Worm (Caenorhabditis elegans) whole organism, L1 larva: ENCODE measurements around the gene col-20.
"Not testable (repeated sequence)": the region's sequence is repeated elsewhere in the genome, so short reads cannot be mapped to it uniquely, and the experiment has no call there.

Experiments used
- C16A3.4 ChIP-seq: fragments of 150-350 bp; optimal IDR thresholded peaks from 2 replicates; lab custom pipeline; 2014; ENCODE audit warnings: missing biosample characterization, missing genetic modification characterization
- C34B4.2 ChIP-seq: sonication (generic microtip); optimal IDR thresholded peaks from 2 replicates; lab custom pipeline; 2017; ENCODE audit warnings: mild to moderate bottlenecking, missing genetic modification characterization, missing compliant biosample characterization
- ama-1 ChIP-seq: fragments of 150-350 bp; optimal IDR thresholded peaks from 2 replicates; lab custom pipeline; 2014
- blmp-1 ChIP-seq: fragments of 150-350 bp; optimal IDR thresholded peaks from 2 replicates; lab custom pipeline; 2014; ENCODE audit warnings: missing biosample characterization, missing genetic modification characterization
- ceh-90 ChIP-seq: sonication (generic microtip); optimal IDR thresholded peaks from 2 replicates; lab custom pipeline; 2016; ENCODE audit warnings: missing genetic modification characterization, missing compliant biosample characterization
- ces-1 ChIP-seq: fragments of 150-350 bp; optimal IDR thresholded peaks from 2 replicates; lab custom pipeline; 2014; ENCODE audit warnings: missing biosample characterization, missing genetic modification reagents, missing genetic modification characterization
- efl-1 ChIP-seq, 4 experiments: fragments of 150-350 bp; optimal IDR thresholded peaks in 3 of 4; peaks in 1 of 4; 1 replicate in 1 of 4; 2 replicates in 3 of 4; lab custom pipeline; 2014; ENCODE audit warnings: missing biosample characterization in 2 of 4, missing genetic modification characterization in 2 of 4, missing genetic modification reagents in 2 of 4
- efl-3 ChIP-seq: fragments of 200-800 bp; sonication (Bioruptor generic); optimal IDR thresholded peaks from 2 replicates; lab custom pipeline; 2018; ENCODE audit warnings: mild to moderate bottlenecking, missing genetic modification characterization, missing compliant biosample characterization
- egl-13 ChIP-seq: sonication (generic microtip); optimal IDR thresholded peaks from 2 replicates; lab custom pipeline; 2016; ENCODE audit warnings: missing genotype, missing genetic modification reagents, missing genetic modification characterization, missing compliant biosample characterization
- elt-2 ChIP-seq: sonication (generic microtip); optimal IDR thresholded peaks from 2 replicates; lab custom pipeline; 2016; ENCODE audit warnings: missing genetic modification characterization, mild to moderate bottlenecking, inconsistent platforms, missing compliant biosample characterization, missing genetic modification reagents
- elt-3 ChIP-seq, 6 experiments: fragments of 150-350 bp in 1 of 6; sonication (generic microtip); optimal IDR thresholded peaks; 2 replicates each; lab custom pipeline; 2017 to 2018; ENCODE audit warnings: missing biosample characterization in 6 of 6, missing genetic modification characterization in 6 of 6, inconsistent platforms in 1 of 6
- fkh-10 ChIP-seq: sonication (generic microtip); optimal IDR thresholded peaks from 2 replicates; lab custom pipeline; 2017; ENCODE audit warnings: missing biosample characterization, missing genetic modification reagents, missing genetic modification characterization
- fkh-4 ChIP-seq: sonication (generic microtip); optimal IDR thresholded peaks from 2 replicates; lab custom pipeline; 2016; ENCODE audit warnings: missing compliant biosample characterization, missing genetic modification characterization, borderline replicate concordance
- fkh-8 ChIP-seq: sonication (generic microtip); optimal IDR thresholded peaks from 2 replicates; lab custom pipeline; 2016; ENCODE audit warnings: mild to moderate bottlenecking, missing genetic modification characterization, missing compliant biosample characterization
- fos-1 ChIP-seq: fragments of 150-350 bp; optimal IDR thresholded peaks from 2 replicates; lab custom pipeline; 2014; ENCODE audit warnings: missing biosample characterization, missing genetic modification characterization
- irx-1 ChIP-seq: sonication (generic microtip); optimal IDR thresholded peaks from 2 replicates; lab custom pipeline; 2016; ENCODE audit warnings: missing genetic modification characterization, missing compliant biosample characterization
- lin-14 ChIP-seq: fragments of 200-800 bp; sonication (Bioruptor generic); optimal IDR thresholded peaks from 2 replicates; lab custom pipeline; 2018; ENCODE audit warnings: mild to moderate bottlenecking, missing genetic modification characterization, moderate library complexity, missing compliant biosample characterization
- lin-15B ChIP-seq: fragments of 150-350 bp; sonication (generic microtip); optimal IDR thresholded peaks from 3 replicates; lab custom pipeline; 2014; ENCODE audit warnings: missing biosample characterization, missing genetic modification characterization
- lin-35 ChIP-seq, 2 experiments: fragments of 150-350 bp; optimal IDR thresholded peaks; 2 replicates each; lab custom pipeline; 2014; ENCODE audit warnings: missing biosample characterization in 2 of 2, missing genetic modification characterization in 2 of 2, missing genetic modification reagents in 2 of 2
- lsy-2 ChIP-seq, 2 experiments: fragments of 150-350 bp; optimal IDR thresholded peaks; 2 replicates each; lab custom pipeline; 2014; ENCODE audit warnings: missing biosample characterization in 2 of 2, missing genetic modification characterization in 2 of 2
- mab-9 ChIP-seq: fragments of 200-800 bp; sonication (Bioruptor generic); IDR thresholded peaks from 2 replicates; pipeline ENCODE4 v1.3.6; 2022; ENCODE audit warnings: missing genetic modification reagents, missing genetic modification characterization, missing compliant biosample characterization
- nhr-11 ChIP-seq: fragments of 150-350 bp; optimal IDR thresholded peaks from 2 replicates; lab custom pipeline; 2014; ENCODE audit warnings: missing biosample characterization, missing genetic modification characterization
- nhr-12 ChIP-seq: sonication (generic microtip); optimal IDR thresholded peaks from 2 replicates; lab custom pipeline; 2017; ENCODE audit warnings: missing biosample characterization, missing genetic modification characterization
- nhr-20 ChIP-seq: sonication (generic microtip); optimal IDR thresholded peaks from 2 replicates; lab custom pipeline; 2016; ENCODE audit warnings: mild to moderate bottlenecking, missing genetic modification characterization, missing compliant biosample characterization
- nhr-237 ChIP-seq: fragments of 150-350 bp; optimal IDR thresholded peaks from 2 replicates; lab custom pipeline; 2014; ENCODE audit warnings: missing biosample characterization, missing genetic modification characterization
- nhr-47 ChIP-seq: sonication (generic microtip); optimal IDR thresholded peaks from 2 replicates; lab custom pipeline; 2016; ENCODE audit warnings: mild to moderate bottlenecking, missing genetic modification characterization, moderate library complexity, missing compliant biosample characterization
- nhr-71 ChIP-seq: sonication (generic microtip); optimal IDR thresholded peaks from 2 replicates; lab custom pipeline; 2016; ENCODE audit warnings: mild to moderate bottlenecking, missing genetic modification characterization, moderate library complexity, missing compliant biosample characterization
- nhr-84 ChIP-seq: sonication (generic microtip); optimal IDR thresholded peaks from 2 replicates; lab custom pipeline; 2017; ENCODE audit warnings: missing biosample characterization, missing genetic modification characterization
- nhr-90 ChIP-seq: sonication (generic microtip); optimal IDR thresholded peaks from 2 replicates; lab custom pipeline; 2016; ENCODE audit warnings: mild to moderate bottlenecking, missing genetic modification characterization, missing compliant biosample characterization; ENCODE audit not compliant: poor library complexity
- pag-3 ChIP-seq: sonication (generic microtip); optimal IDR thresholded peaks from 2 replicates; lab custom pipeline; 2017; ENCODE audit warnings: missing genetic modification characterization, mild to moderate bottlenecking, missing compliant biosample characterization, antibody characterized with exemption, borderline replicate concordance; ENCODE audit not compliant: insufficient read depth
- snpc-4 ChIP-seq: fragments of 150-350 bp; optimal IDR thresholded peaks from 2 replicates; lab custom pipeline; 2014; ENCODE audit warnings: missing biosample characterization, missing genetic modification characterization
- snu-23 ChIP-seq: sonication (generic microtip); optimal IDR thresholded peaks from 2 replicates; lab custom pipeline; 2016; ENCODE audit warnings: missing genetic modification characterization, missing compliant biosample characterization
- sox-4 ChIP-seq: sonication (generic microtip); optimal IDR thresholded peaks from 2 replicates; lab custom pipeline; 2016; ENCODE audit warnings: missing genetic modification characterization, missing compliant biosample characterization
- swsn-7 ChIP-seq: sonication (generic microtip); optimal IDR thresholded peaks from 2 replicates; lab custom pipeline; 2016; ENCODE audit warnings: missing genetic modification characterization, missing compliant biosample characterization
- tbx-2 ChIP-seq: sonication (generic microtip); optimal IDR thresholded peaks from 2 replicates; lab custom pipeline; 2016; ENCODE audit warnings: missing genetic modification characterization, missing compliant biosample characterization
- unc-130 ChIP-seq: fragments of 150-350 bp; optimal IDR thresholded peaks from 2 replicates; lab custom pipeline; 2017; ENCODE audit warnings: missing biosample characterization, missing genetic modification characterization, inconsistent platforms
- unc-30 ChIP-seq: sonication (generic microtip); optimal IDR thresholded peaks from 2 replicates; lab custom pipeline; 2017; ENCODE audit warnings: missing biosample characterization, missing genetic modification characterization
- zag-1 ChIP-seq: fragments of 150-350 bp; optimal IDR thresholded peaks from 2 replicates; lab custom pipeline; 2014; ENCODE audit warnings: missing biosample characterization, missing genetic modification characterization
- zip-4 ChIP-seq: fragments of 200-800 bp; sonication (Bioruptor generic); optimal IDR thresholded peaks from 2 replicates; lab custom pipeline; 2018; ENCODE audit warnings: mild to moderate bottlenecking, missing genetic modification characterization, moderate library complexity, missing compliant biosample characterization
- ztf-11 ChIP-seq, 2 experiments: sonication (generic microtip); optimal IDR thresholded peaks; 2 replicates each; lab custom pipeline; 2016 to 2017; ENCODE audit warnings: missing genetic modification characterization in 2 of 2, missing biosample characterization in 1 of 2, missing compliant biosample characterization in 1 of 2
- ztf-4 ChIP-seq: fragments of 150-350 bp; optimal IDR thresholded peaks from 2 replicates; lab custom pipeline; 2014; ENCODE audit warnings: missing biosample characterization, missing genetic modification characterization

Gene col-20

ce11 chrII:4860260-4860659 lies 10.3 kb downstream of the col-20 start, which contains the start of the genes nspd-5 and F11G11.4:
Gene nspd-5 (minus strand): TSS chrII:4860360.
Gene F11G11.4 (plus strand): TSS chrII:4860594.
- TF ChIP-seq snpc-4 (tag; lab: Kevin White, UChicago); fkh-8 (tag; lab: Kevin White, UChicago); C34B4.2: not testable (repeated sequence)

- TF ChIP-seq zip-4 (GFP tag; lab: Kevin White, UChicago), result no peak
- no peak for TF ChIP-seq tbx-2 (tag; lab: Kevin White, UChicago)
- TF ChIP-seq efl-1 (optimal IDR thresholded peaks at IDR 0.05; lab: Kevin White, UChicago), result no peak
- peak in 1 of 2 experiments; percentile 85 for TF ChIP-seq efl-1 (GFP tag; optimal IDR thresholded peaks at IDR 0.05 in 1 of 2; lab: Kevin White, UChicago)
- no peak for TF ChIP-seq lin-14
- peak; percentile 0 for TF ChIP-seq blmp-1 (tag; lab: Kevin White, UChicago)
Observed at ce11 chrII:4858906-4859411, 11.6 kb downstream of the col-20 start.

- no peak for TF ChIP-seq egl-13 (tag; lab: Kevin White, UChicago)
- TF ChIP-seq efl-1 (optimal IDR thresholded peaks at IDR 0.05; lab: Kevin White, UChicago), result no peak
- TF ChIP-seq efl-1 (GFP tag; optimal IDR thresholded peaks at IDR 0.05 in 1 of 2; lab: Kevin White, UChicago), result peak in 1 of 2 experiments; percentile 29
- TF ChIP-seq zag-1 (tag; lab: Kevin White, UChicago), result no peak
- TF ChIP-seq, all 84 proteins: peak for 1
Observed at ce11 chrII:4857873-4858364, 12.7 kb downstream of the col-20 start, which contains the start of gene F11G11.5. Gene F11G11.5 (plus strand): TSS chrII:4857923.

- TF ChIP-seq nhr-20 (tag; lab: Kevin White, UChicago), result peak; percentile 32
- no peak for TF ChIP-seq mab-9 (GFP tag; lab: Robert Waterston, UW)
- peak in 1 of 2 experiments; percentile 25 for TF ChIP-seq lin-35 (GFP tag; optimal IDR thresholded peaks at IDR 0.05; lab: Kevin White, UChicago)
- peak; percentile 85 for TF ChIP-seq elt-2
- TF ChIP-seq ztf-11 (tag; optimal IDR thresholded peaks at IDR 0.05; lab: Kevin White, UChicago), result no peak
- peak; percentile 8 for TF ChIP-seq lin-14
- peak in 1 of 6 experiments; percentile 45 for TF ChIP-seq elt-3 (tag; optimal IDR thresholded peaks at IDR 0.05; lab: Kevin White, UChicago)
- peak; percentile 32 for TF ChIP-seq blmp-1 (tag; lab: Kevin White, UChicago)
- TF ChIP-seq efl-1 (optimal IDR thresholded peaks at IDR 0.05; lab: Kevin White, UChicago), result no peak
- peak in 1 of 2 experiments; percentile 69 for TF ChIP-seq efl-1 (GFP tag; optimal IDR thresholded peaks at IDR 0.05 in 1 of 2; lab: Kevin White, UChicago)
- peak; percentile 4 for TF ChIP-seq snu-23 (GFP tag; lab: Kevin White, UChicago)
- no peak for TF ChIP-seq nhr-84
- TF ChIP-seq unc-130 (tag; lab: Kevin White, UChicago), result peak; percentile 5
- peak; percentile 6 for TF ChIP-seq nhr-90
Observed at ce11 chrII:4857086-4857485, 13.5 kb downstream of the col-20 start.

- peak; percentile 25 for TF ChIP-seq nhr-47 (tag; lab: Kevin White, UChicago)
- no peak for TF ChIP-seq C16A3.4 (tag; lab: Kevin White, UChicago)
- TF ChIP-seq efl-1 (optimal IDR thresholded peaks at IDR 0.05; lab: Kevin White, UChicago), result no peak
- TF ChIP-seq efl-1 (GFP tag; optimal IDR thresholded peaks at IDR 0.05 in 1 of 2; lab: Kevin White, UChicago), result no peak
- TF ChIP-seq snu-23 (GFP tag; lab: Kevin White, UChicago), result peak; percentile 30
- TF ChIP-seq fos-1 (tag; lab: Kevin White, UChicago), result no peak
- no peak for TF ChIP-seq pag-3 (tag; lab: Kevin White, UChicago)
- no peak for TF ChIP-seq nhr-237 (tag; lab: Kevin White, UChicago)
- no peak for TF ChIP-seq fkh-4 (tag; lab: Kevin White, UChicago)
- no peak for TF ChIP-seq nhr-84
- TF ChIP-seq nhr-71, result peak; percentile 64
- no peak for TF ChIP-seq ceh-90 (tag; lab: Kevin White, UChicago)
- no peak for TF ChIP-seq nhr-11 (tag; lab: Kevin White, UChicago)
- TF ChIP-seq sox-4, result peak; percentile 26
- TF ChIP-seq nhr-12 (tag; lab: Kevin White, UChicago), result no peak
- TF ChIP-seq lsy-2 (tag; optimal IDR thresholded peaks at IDR 0.05; lab: Kevin White, UChicago), result peak in 1 of 2 experiments; percentile 34
- no peak for TF ChIP-seq unc-30
- TF ChIP-seq lin-35 (GFP tag; optimal IDR thresholded peaks at IDR 0.05; lab: Kevin White, UChicago), result peak in 1 of 2 experiments; percentile 58
- TF ChIP-seq swsn-7 (tag; lab: Kevin White, UChicago), result no peak
- no peak for TF ChIP-seq ama-1 (lab: Kevin White, UChicago)
- no peak for TF ChIP-seq ces-1 (GFP tag; lab: Kevin White, UChicago)
- no peak for TF ChIP-seq ztf-4 (tag; lab: Kevin White, UChicago)
- TF ChIP-seq elt-2, result peak; percentile 11
- TF ChIP-seq zag-1 (tag; lab: Kevin White, UChicago), result no peak
- TF ChIP-seq irx-1, result no peak
- TF ChIP-seq lin-15B, result no peak
- TF ChIP-seq mab-9 (GFP tag; lab: Robert Waterston, UW), result no peak
- no peak for TF ChIP-seq efl-3 (GFP tag; lab: Kevin White, UChicago)
- no peak for TF ChIP-seq fkh-10 (GFP tag; lab: Kevin White, UChicago)
Observed at ce11 chrII:4856113-4856512, 14.5 kb downstream of the col-20 start.
